Fruit fly (Drosophila melanogaster): ENCODE data around the gene GMF.

- no peak for TF ChIP-seq Smox (GFP tag; optimal IDR thresholded peaks at IDR 0.05)
- no peak for TF ChIP-seq Hr39 (GFP tag; optimal IDR thresholded peaks at IDR 0.05)
- TF ChIP-seq Gug (GFP tag; IDR thresholded peaks at IDR 0.05): no peak
- TF ChIP-seq CG1621 (tag; optimal IDR thresholded peaks at IDR 0.05): peak; percentile 64
- TF ChIP-seq CG6854 (GFP tag; optimal IDR thresholded peaks at IDR 0.05): peak; percentile 51
- no peak for TF ChIP-seq OdsH (GFP tag; optimal IDR thresholded peaks at IDR 0.05)
- no peak for TF ChIP-seq Sox15 (GFP tag; optimal IDR thresholded peaks at IDR 0.05)
- no peak for TF ChIP-seq CG15336 (GFP tag; IDR thresholded peaks at IDR 0.05)
- TF ChIP-seq salr (GFP tag; optimal IDR thresholded peaks at IDR 0.05): no peak
- TF ChIP-seq svp (GFP tag): no peak
- no peak for TF ChIP-seq Met (GFP tag; optimal IDR thresholded peaks at IDR 0.05)
- no peak for TF ChIP-seq CG32006 (GFP tag; optimal IDR thresholded peaks at IDR 0.05)
These were observed 47.3 kb downstream of the GMF start for dm6 chr2L:16255232-16256117.

Measured in whole organism, prepupa.